Fruit fly (Drosophila melanogaster): ENCODE results near the gene CG13312.
A peak's percentile ranks its signal among the peaks of the same experiment; 100 is the strongest.

The CG13312 gene

DNA sequence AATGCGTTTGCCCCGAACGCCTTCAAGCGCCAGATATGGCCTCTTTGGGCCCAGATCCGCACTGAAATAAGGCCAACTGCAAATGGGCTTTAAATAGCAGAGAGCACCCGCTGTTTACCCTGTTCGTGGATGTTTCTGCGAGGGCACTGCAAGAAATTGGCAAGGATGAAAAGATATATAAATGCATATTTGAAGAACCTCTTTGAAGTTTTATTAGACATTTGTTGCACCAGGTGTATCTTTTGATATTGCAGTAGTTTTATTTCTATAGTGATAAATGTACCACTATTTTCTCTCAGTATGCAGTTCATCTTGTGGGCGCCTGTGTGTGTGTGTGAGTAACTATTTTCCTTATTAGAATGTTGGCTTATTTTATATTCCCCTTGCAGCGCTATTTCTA, 6.5 kb upstream of the CG13312 start:
- no peak for TF ChIP-seq Myc (optimal IDR thresholded peaks at IDR 0.05)
- TF ChIP-seq ey (GFP tag; optimal IDR thresholded peaks at IDR 0.05), result peak; percentile 12

DNA sequence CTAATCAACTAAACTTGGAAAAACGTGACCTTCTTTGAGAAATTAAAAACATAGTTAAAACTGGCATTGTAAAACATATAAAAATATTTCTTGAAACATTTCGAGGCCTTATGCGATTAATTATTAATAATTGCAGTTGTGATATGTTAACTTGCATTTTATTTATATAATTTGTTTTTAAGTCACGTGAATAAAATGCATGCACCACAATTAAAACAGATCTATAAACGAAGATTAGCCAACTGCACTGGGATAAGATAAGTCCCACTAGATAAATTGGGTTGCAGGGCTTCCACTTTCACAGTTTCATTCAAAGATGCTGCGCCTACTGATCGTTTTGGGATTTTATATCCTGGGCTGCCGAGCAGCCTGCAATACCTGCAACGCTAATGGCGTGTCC, 3.1 kb upstream of the CG13312 start, which contains the start of gene CG13309:
TSS of gene CG13309 (plus strand) at position 301 of the 400 bp plus-strand sequence.
- no peak for TF ChIP-seq Hr78 (GFP tag; optimal IDR thresholded peaks at IDR 0.05)
- no peak for TF ChIP-seq dmrt93B (GFP tag; optimal IDR thresholded peaks at IDR 0.05)
- no peak for TF ChIP-seq pan (optimal IDR thresholded peaks at IDR 0.05)
- no peak for TF ChIP-seq psq (GFP tag; optimal IDR thresholded peaks at IDR 0.05)
- no peak for TF ChIP-seq usp (GFP tag; optimal IDR thresholded peaks at IDR 0.05)
- no peak for TF ChIP-seq brk (GFP tag; optimal IDR thresholded peaks at IDR 0.05)
- no peak for TF ChIP-seq CG32264 (GFP tag; optimal IDR thresholded peaks at IDR 0.05)
- no peak for TF ChIP-seq foxo (GFP tag; optimal IDR thresholded peaks at IDR 0.05)
- no peak for TF ChIP-seq dsf (GFP tag; optimal IDR thresholded peaks at IDR 0.05; ENCODE audit: borderline replicate concordance)
- no peak for TF ChIP-seq fru (GFP tag; optimal IDR thresholded peaks at IDR 0.05)
- TF ChIP-seq Abd-B (GFP tag; optimal IDR thresholded peaks at IDR 0.05), result no peak
- no peak for TF ChIP-seq Hnf4 (GFP tag; optimal IDR thresholded peaks at IDR 0.05)
- TF ChIP-seq br (GFP tag; optimal IDR thresholded peaks at IDR 0.05), result no peak

DNA sequence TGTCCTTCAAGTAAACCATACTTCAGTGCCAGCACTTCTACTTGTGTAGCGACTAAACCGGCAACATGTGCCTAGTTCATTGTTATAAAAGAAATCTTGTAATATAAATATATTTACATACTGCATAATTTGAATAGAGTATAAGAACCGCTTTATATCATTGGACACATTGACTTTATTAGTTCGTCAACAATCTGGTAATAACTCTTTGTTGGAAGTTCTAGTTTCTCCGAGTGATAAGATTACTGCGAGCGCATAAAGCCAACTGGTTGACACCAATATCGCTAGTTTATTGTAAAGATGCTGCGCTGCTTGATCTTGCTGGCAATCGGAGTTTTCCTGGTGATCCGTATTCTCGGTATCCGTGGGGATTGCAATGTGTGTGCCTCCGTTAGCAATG, 1.2 kb upstream of the CG13312 start, which contains the start of gene CG13308:
TSS of gene CG13308 (plus strand) at position 301 of the 400 bp plus-strand sequence.
- no peak for TF ChIP-seq fru (GFP tag; optimal IDR thresholded peaks at IDR 0.05)
- no peak for TF ChIP-seq psq (GFP tag; optimal IDR thresholded peaks at IDR 0.05)
- TF ChIP-seq Dif (GFP tag; optimal IDR thresholded peaks at IDR 0.05; ENCODE audit: partially characterized antibody), result no peak

DNA sequence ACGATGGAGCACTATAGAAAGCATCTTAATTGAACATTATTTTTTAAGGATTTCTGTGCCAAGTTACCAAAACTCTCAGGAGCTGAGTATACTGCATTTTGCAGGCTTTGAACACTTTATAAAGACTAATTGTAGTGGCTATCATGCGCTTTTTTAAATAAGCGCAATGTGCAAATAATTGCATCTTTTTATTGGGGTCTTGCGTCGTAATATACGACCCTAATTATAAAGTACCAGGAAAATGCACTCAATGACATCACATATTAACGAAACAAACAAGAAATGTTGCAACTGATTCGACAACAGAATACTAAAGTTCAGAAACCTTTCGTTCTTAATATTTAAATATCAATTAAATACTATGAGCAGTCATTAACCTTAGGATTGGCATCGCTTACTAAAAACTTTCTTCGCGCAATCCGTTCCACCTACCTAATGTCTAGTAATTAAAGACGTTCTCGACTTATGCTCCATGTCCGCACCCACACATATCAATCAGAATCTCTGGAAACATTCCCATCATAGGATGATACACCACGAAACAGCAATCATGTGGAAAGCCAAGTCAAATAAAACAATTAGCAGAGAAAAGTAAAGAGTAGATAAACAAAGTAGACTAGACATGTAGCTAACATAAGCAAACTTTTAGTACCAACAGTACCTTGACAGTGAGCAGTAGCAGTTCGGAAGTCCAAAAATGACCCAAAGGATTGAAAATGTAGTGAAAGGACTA, 2.8 kb downstream of the CG13312 start, which contains the start of the genes CG32023 and CG34427:
TSS of gene CG32023 (minus strand) at position 101 of the 733 bp plus-strand sequence.
TSS of gene CG34427 (plus strand) at position 683 of the 733 bp plus-strand sequence.
- TF ChIP-seq dmrt93B (GFP tag; optimal IDR thresholded peaks at IDR 0.05) (no peak), h (GFP tag; optimal IDR thresholded peaks at IDR 0.05) (no peak), Dif (GFP tag; optimal IDR thresholded peaks at IDR 0.05; ENCODE audit: partially characterized antibody) (no peak), Mio (GFP tag; optimal IDR thresholded peaks at IDR 0.05) (no peak), Dfd (GFP tag; optimal IDR thresholded peaks at IDR 0.05) (no peak), woc (GFP tag; optimal IDR thresholded peaks at IDR 0.05) (no peak), foxo (GFP tag; optimal IDR thresholded peaks at IDR 0.05) (no peak), sage (GFP tag; optimal IDR thresholded peaks at IDR 0.05) (no peak), lola (GFP tag; optimal IDR thresholded peaks at IDR 0.05) (no peak), GATAd (GFP tag; optimal IDR thresholded peaks at IDR 0.05) (no peak), Sp1 (GFP tag; optimal IDR thresholded peaks at IDR 0.05) (no peak), N (GFP tag; optimal IDR thresholded peaks at IDR 0.05) (no peak), Vsx2 (GFP tag; optimal IDR thresholded peaks at IDR 0.05; ENCODE audit: partially characterized antibody) (no peak), Hr78 (GFP tag; optimal IDR thresholded peaks at IDR 0.05) (no peak), jim (GFP tag; optimal IDR thresholded peaks at IDR 0.05) (no peak), Abd-B (GFP tag; optimal IDR thresholded peaks at IDR 0.05) (no peak)

DNA sequence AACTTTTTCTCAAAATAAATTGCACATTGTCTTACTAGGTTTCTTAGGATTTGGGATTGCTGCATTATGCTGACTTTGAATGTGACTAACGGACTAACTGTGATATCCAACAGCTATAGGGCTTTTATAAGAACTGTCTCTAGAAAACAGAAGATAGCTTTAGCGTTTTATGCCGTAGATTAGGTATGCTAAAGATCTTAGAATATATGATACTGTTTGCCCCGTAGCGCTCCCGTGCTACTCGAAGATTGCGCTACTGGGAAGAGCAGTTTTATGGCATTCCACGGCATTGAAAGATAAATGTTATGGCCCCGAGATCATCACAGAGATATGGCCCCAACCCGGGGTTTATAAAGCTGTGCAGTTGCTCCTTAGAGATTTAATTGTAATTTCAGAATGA, 4.9 kb downstream of the CG13312 start, which contains the start of the genes CG13311 and CG34426:
TSS of gene CG13311 (minus strand) at position 101 of the 400 bp plus-strand sequence.
TSS of gene CG34426 (plus strand) at position 400 of the 400 bp plus-strand sequence.
- no peak for TF ChIP-seq pan (optimal IDR thresholded peaks at IDR 0.05)
- no peak for TF ChIP-seq brk (GFP tag; optimal IDR thresholded peaks at IDR 0.05)
- TF ChIP-seq rgr (GFP tag; optimal IDR thresholded peaks at IDR 0.05), result no peak
- no peak for TF ChIP-seq woc (GFP tag; optimal IDR thresholded peaks at IDR 0.05)
- TF ChIP-seq CG9705 (GFP tag; optimal IDR thresholded peaks at IDR 0.05), result no peak
- TF ChIP-seq tai (GFP tag; optimal IDR thresholded peaks at IDR 0.05), result no peak
- no peak for TF ChIP-seq Rel (GFP tag; optimal IDR thresholded peaks at IDR 0.05)
- no peak for TF ChIP-seq Rel (tag; optimal IDR thresholded peaks at IDR 0.05)
- no peak for TF ChIP-seq dmrt93B (GFP tag; optimal IDR thresholded peaks at IDR 0.05)
